Worm (Caenorhabditis elegans) whole organism, L4 larva: ENCODE measurements around the gene srw-136.

Experiments
- R02D3.7 ChIP-seq: fragments of 150-350 bp; sonication (generic microtip); optimal IDR thresholded peaks from 3 replicates; lab custom pipeline; 2014; ENCODE audit warnings: missing biosample characterization, missing genetic modification characterization
- T20F7.1 ChIP-seq: fragments of 200-800 bp; sonication (Bioruptor generic); optimal IDR thresholded peaks from 2 replicates; lab custom pipeline; 2018; ENCODE audit warnings: mild to moderate bottlenecking, missing genetic modification characterization, missing compliant biosample characterization
- Y105C5A.15 ChIP-seq: fragments of 200-800 bp; sonication (Bioruptor generic); IDR thresholded peaks from 2 replicates; pipeline ENCODE4 v1.3.6; 2022; ENCODE audit warnings: missing genetic modification characterization, missing compliant biosample characterization
- Y5F2A.4 ChIP-seq: fragments of 200-800 bp; sonication (Bioruptor generic); optimal IDR thresholded peaks from 2 replicates; lab custom pipeline; 2018; ENCODE audit warnings: mild to moderate bottlenecking, missing genetic modification characterization, missing compliant biosample characterization
- arid-1 ChIP-seq: fragments of 200-800 bp; sonication (Bioruptor generic); conservative IDR thresholded peaks from 2 replicates; pipeline ENCODE4 v1.3.6; 2022; ENCODE audit warnings: missing genetic modification reagents, missing genetic modification characterization, missing compliant biosample characterization
- attf-4 ChIP-seq: sonication (generic microtip); optimal IDR thresholded peaks from 3 replicates; lab custom pipeline; 2017; ENCODE audit warnings: missing biosample characterization, missing genetic modification characterization
- ceh-28 ChIP-seq: fragments of 150-350 bp; optimal IDR thresholded peaks from 2 replicates; lab custom pipeline; 2014; ENCODE audit warnings: missing biosample characterization, missing genetic modification reagents, missing genetic modification characterization
- ceh-44 ChIP-seq: fragments of 200-800 bp; sonication (Bioruptor generic); IDR thresholded peaks from 2 replicates; pipeline ENCODE4 v1.3.6; 2022; ENCODE audit warnings: missing genetic modification reagents, missing genetic modification characterization, missing compliant biosample characterization
- ceh-82 ChIP-seq: sonication (generic microtip); optimal IDR thresholded peaks from 2 replicates; lab custom pipeline; 2017; ENCODE audit warnings: missing biosample characterization, missing genetic modification characterization
- daf-8 ChIP-seq: fragments of 200-800 bp; sonication (Bioruptor generic); IDR thresholded peaks from 2 replicates; pipeline ENCODE4 v1.3.6; 2022; ENCODE audit warnings: missing genetic modification characterization, missing compliant biosample characterization
- dmd-9 ChIP-seq: fragments of 200-800 bp; sonication (Bioruptor generic); IDR thresholded peaks from 2 replicates; pipeline ENCODE4 v1.3.6; 2022; ENCODE audit warnings: missing genetic modification reagents, missing genetic modification characterization, missing compliant biosample characterization
- dpl-1 ChIP-seq: fragments of 150-350 bp; optimal IDR thresholded peaks from 2 replicates; lab custom pipeline; 2014; ENCODE audit warnings: missing biosample characterization, missing genetic modification reagents, missing genetic modification characterization
- duxl-1 ChIP-seq: sonication (generic microtip); optimal IDR thresholded peaks from 2 replicates; lab custom pipeline; 2016; ENCODE audit warnings: mild to moderate bottlenecking, missing genetic modification characterization, moderate library complexity, missing compliant biosample characterization; ENCODE audit not compliant: poor library complexity
- egl-27 ChIP-seq: sonication (generic microtip); optimal IDR thresholded peaks from 3 replicates; lab custom pipeline; 2017; ENCODE audit warnings: missing biosample characterization, missing genetic modification reagents, missing genetic modification characterization
- egl-43 ChIP-seq: fragments of 200-800 bp; sonication (Bioruptor generic); IDR thresholded peaks from 2 replicates; pipeline ENCODE4 v1.3.6; 2022; ENCODE audit warnings: missing genetic modification reagents, missing genetic modification characterization, missing compliant biosample characterization
- gei-8 ChIP-seq: fragments of 200-800 bp; sonication (Bioruptor generic); optimal IDR thresholded peaks from 2 replicates; lab custom pipeline; 2018; ENCODE audit warnings: mild to moderate bottlenecking, missing genetic modification characterization, missing compliant biosample characterization
- hif-1 ChIP-seq, 2 experiments: sonication (generic microtip); optimal IDR thresholded peaks; 2 replicates each; lab custom pipeline; 2016 to 2017; ENCODE audit warnings: missing compliant biosample characterization in 2 of 2, missing genetic modification characterization in 2 of 2, missing genetic modification reagents in 2 of 2, missing genotype in 2 of 2, mild to moderate bottlenecking in 1 of 2
- lin-29 ChIP-seq: fragments of 200-800 bp; sonication (Bioruptor generic); IDR thresholded peaks from 2 replicates; pipeline ENCODE4 v1.3.6; 2022; ENCODE audit warnings: missing genetic modification reagents, missing genetic modification characterization, missing compliant biosample characterization
- lin-38 ChIP-seq: fragments of 200-800 bp; sonication (Bioruptor generic); IDR thresholded peaks from 2 replicates; pipeline ENCODE4 v1.3.6; 2022; ENCODE audit warnings: missing genetic modification reagents, missing genetic modification characterization, missing compliant biosample characterization
- madf-5 ChIP-seq, 2 experiments: fragments of 200-800 bp; sonication (Bioruptor generic); IDR thresholded peaks; 2 replicates each; pipeline ENCODE4 v1.3.6; 2022; ENCODE audit warnings: missing compliant biosample characterization in 2 of 2, missing genetic modification characterization in 2 of 2
- mep-1 ChIP-seq: fragments of 150-350 bp; sonication (generic microtip); optimal IDR thresholded peaks from 3 replicates; lab custom pipeline; 2014; ENCODE audit warnings: missing biosample characterization, missing genetic modification characterization
- mes-2 ChIP-seq: sonication (generic microtip); optimal IDR thresholded peaks from 2 replicates; lab custom pipeline; 2016; ENCODE audit warnings: missing genotype, mild to moderate bottlenecking, missing genetic modification characterization, missing compliant biosample characterization; ENCODE audit not compliant: poor library complexity, severe bottlenecking
- mxl-2 ChIP-seq: fragments of 200-800 bp; sonication (Bioruptor generic); conservative IDR thresholded peaks from 2 replicates; pipeline ENCODE4 v1.3.6; 2022; ENCODE audit warnings: missing genetic modification reagents, missing genetic modification characterization, missing compliant biosample characterization
- mxl-3 ChIP-seq: fragments of 200-800 bp; sonication (Bioruptor generic); optimal IDR thresholded peaks from 2 replicates; lab custom pipeline; 2018; ENCODE audit warnings: mild to moderate bottlenecking, missing genetic modification characterization, missing compliant biosample characterization
- nhr-10 ChIP-seq: fragments of 150-350 bp; optimal IDR thresholded peaks from 2 replicates; lab custom pipeline; 2014; ENCODE audit warnings: missing biosample characterization, missing genetic modification characterization
- nhr-11 ChIP-seq: fragments of 150-350 bp; optimal IDR thresholded peaks from 2 replicates; lab custom pipeline; 2014; ENCODE audit warnings: missing biosample characterization, missing genetic modification characterization
- nhr-42 ChIP-seq: fragments of 200-800 bp; sonication (Bioruptor generic); IDR thresholded peaks from 2 replicates; pipeline ENCODE4 v1.3.6; 2022; ENCODE audit warnings: missing genetic modification characterization, missing compliant biosample characterization
- nhr-48 ChIP-seq: sonication (generic microtip); optimal IDR thresholded peaks from 2 replicates; lab custom pipeline; 2016; ENCODE audit warnings: mild to moderate bottlenecking, missing genetic modification characterization, missing compliant biosample characterization
- nhr-76 ChIP-seq: fragments of 150-350 bp; optimal IDR thresholded peaks from 2 replicates; lab custom pipeline; 2014; ENCODE audit warnings: missing biosample characterization, missing genetic modification characterization
- saeg-2 ChIP-seq: fragments of 200-800 bp; sonication (Bioruptor generic); IDR thresholded peaks from 2 replicates; pipeline ENCODE4 v1.3.6; 2022; ENCODE audit warnings: missing genetic modification reagents, missing genetic modification characterization, missing compliant biosample characterization
- spr-3 ChIP-seq: fragments of 200-800 bp; sonication (Bioruptor generic); optimal IDR thresholded peaks from 2 replicates; lab custom pipeline; 2018; ENCODE audit warnings: mild to moderate bottlenecking, missing genetic modification characterization, missing compliant biosample characterization
- unc-62 ChIP-seq, 3 experiments: fragments of 150-350 bp in 1 of 3; sonication (generic microtip); optimal IDR thresholded peaks in 2 of 3; peaks in 1 of 3; 1 replicate in 1 of 3; 2 replicates in 2 of 3; lab custom pipeline; 2014 to 2017; ENCODE audit warnings: missing biosample characterization in 3 of 3, missing genetic modification characterization in 3 of 3, missing genetic modification reagents in 3 of 3, missing genotype in 1 of 3

The srw-136 gene

DNA sequence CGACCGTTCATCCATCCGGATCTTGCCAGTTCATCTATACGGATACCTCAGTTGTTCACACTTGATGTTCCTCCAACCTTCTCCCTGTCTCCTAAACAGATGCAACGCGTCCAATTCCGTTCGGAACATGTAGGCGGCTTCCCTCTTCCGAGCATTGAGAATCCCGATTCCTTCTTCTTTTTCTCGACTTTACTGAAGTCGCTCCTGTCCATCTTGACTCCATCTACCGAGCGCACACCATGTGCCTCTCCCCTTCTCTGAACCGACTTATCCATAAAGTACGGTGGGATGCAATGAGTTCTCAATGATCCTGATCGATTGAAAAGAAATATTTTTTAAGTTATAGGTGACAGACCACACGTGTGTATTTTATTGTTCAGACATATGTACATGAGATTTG is 18.3 kb downstream of the srw-136 start:
- peak in 1 of 2 experiments; percentile 97 for TF ChIP-seq unc-62 (GFP tag; optimal IDR thresholded peaks at IDR 0.05 in 1 of 2; lab: Kevin White, UChicago)
- TF ChIP-seq unc-62 (tag; optimal IDR thresholded peaks at IDR 0.05; lab: Kevin White, UChicago) = no peak
- TF ChIP-seq nhr-76 (tag; lab: Kevin White, UChicago) = no peak

DNA sequence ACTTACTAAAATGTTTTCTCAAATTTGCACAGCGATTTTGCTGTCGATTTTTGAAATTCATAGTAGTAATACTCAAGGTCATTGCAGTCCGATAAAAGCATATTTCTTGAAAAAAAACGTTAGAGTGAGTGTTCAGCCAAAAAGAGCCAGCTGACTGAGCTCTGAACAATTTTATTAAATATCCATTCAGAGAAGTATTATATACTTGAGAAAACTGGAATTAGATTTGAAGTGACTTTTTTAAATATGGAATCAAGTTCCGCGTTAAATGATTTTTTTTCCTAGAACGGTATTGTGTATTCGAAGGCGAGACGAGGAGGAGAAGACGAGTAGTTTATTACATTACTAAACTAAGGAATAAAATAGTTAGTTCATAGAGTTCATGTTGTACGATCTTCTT is 18.9 kb downstream of the srw-136 start, which contains the start of gene srw-121:
Gene srw-121, minus strand, starts transcription at position 101 of the 400 bp plus-strand sequence.
- TF ChIP-seq nhr-48 (tag; lab: Kevin White, UChicago) (no peak), ceh-28 (no peak), daf-8 (GFP tag; lab: Robert Waterston, UW) (no peak), saeg-2 (GFP tag; lab: Robert Waterston, UW) (no peak), spr-3 (GFP tag; lab: Kevin White, UChicago) (no peak), ceh-44 (GFP tag; lab: Robert Waterston, UW) (no peak), lin-29 (GFP tag; lab: Robert Waterston, UW) (no peak), nhr-11 (tag; lab: Kevin White, UChicago) (no peak), T20F7.1 (no peak), duxl-1 (tag; lab: Kevin White, UChicago) (no peak)

DNA sequence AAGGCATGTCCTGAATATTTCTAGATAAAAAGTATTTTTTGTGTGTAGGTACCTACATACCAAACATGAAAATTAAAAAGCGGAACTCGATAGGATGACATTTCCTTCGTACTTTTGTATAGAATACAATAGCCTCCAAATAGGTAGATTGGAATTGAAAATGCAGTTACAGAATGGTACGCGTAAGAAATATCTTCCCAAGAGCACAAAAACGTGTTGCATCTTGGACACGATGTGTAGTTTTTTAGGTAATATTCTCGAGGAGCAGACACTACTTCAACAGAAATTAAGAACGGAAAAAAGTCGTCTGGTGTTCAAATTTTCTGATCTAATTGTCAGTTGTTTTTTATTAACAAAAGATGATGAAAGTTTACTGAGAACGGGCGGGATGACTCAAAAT is 23.0 kb downstream of the srw-136 start, which contains the start of gene srh-85:
Gene srh-85, minus strand, starts transcription at position 101 of the 400 bp plus-strand sequence.
- TF ChIP-seq gei-8 (GFP tag; lab: Kevin White, UChicago) (no peak), mep-1 (tag; lab: Kevin White, UChicago) (no peak), dpl-1 (no peak)
- TF ChIP-seq, all 104 proteins: peak for 0

DNA sequence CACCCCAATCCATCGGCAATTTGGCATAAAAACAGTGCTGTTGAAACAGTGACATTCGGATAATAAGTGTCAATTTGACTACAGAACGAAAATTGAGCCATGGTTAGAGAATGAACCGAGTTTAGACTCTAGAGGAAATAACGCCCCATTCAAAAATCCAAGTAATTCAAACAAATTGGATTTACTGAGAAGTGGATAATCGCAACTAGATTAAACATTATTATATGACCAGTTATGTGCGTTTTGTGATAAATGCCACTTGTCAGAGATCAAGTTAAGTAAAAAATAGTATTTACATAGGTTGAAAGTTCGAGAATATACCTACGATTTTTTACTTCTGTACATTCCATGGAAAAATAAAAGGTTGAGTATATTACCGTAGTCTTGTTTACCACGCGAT is 25.1 kb downstream of the srw-136 start, which contains the start of gene srw-139:
Gene srw-139, minus strand, starts transcription at position 101 of the 400 bp plus-strand sequence.
- TF ChIP-seq dmd-9 = no peak
- TF ChIP-seq lin-38 (GFP tag; lab: Robert Waterston, UW) = no peak
- TF ChIP-seq mes-2 (tag; lab: Kevin White, UChicago) = no peak
- TF ChIP-seq mxl-3 (GFP tag; lab: Kevin White, UChicago) = no peak
- TF ChIP-seq nhr-42 = no peak
- TF ChIP-seq nhr-76 (tag; lab: Kevin White, UChicago) = no peak
- no peak for TF ChIP-seq hif-1 (tag; optimal IDR thresholded peaks at IDR 0.05; lab: Kevin White, UChicago)
- no peak for TF ChIP-seq lin-29 (GFP tag; lab: Robert Waterston, UW)
- no peak for TF ChIP-seq egl-43 (GFP tag; lab: Robert Waterston, UW)
- no peak for TF ChIP-seq madf-5 (GFP tag; IDR thresholded peaks at IDR 0.05; lab: Robert Waterston, UW)
- TF ChIP-seq Y105C5A.15 (GFP tag; lab: Robert Waterston, UW) = no peak
- no peak for TF ChIP-seq arid-1 (GFP tag; lab: Robert Waterston, UW)
- TF ChIP-seq T20F7.1 = no peak
- TF ChIP-seq ceh-82 (tag; lab: Kevin White, UChicago) = no peak
- TF ChIP-seq R02D3.7 (tag; lab: Kevin White, UChicago) = no peak
- no peak for TF ChIP-seq Y5F2A.4 (GFP tag; lab: Kevin White, UChicago)
- TF ChIP-seq spr-3 (GFP tag; lab: Kevin White, UChicago) = no peak
- TF ChIP-seq attf-4 (tag; lab: Kevin White, UChicago) = no peak
- TF ChIP-seq nhr-10 (tag; lab: Kevin White, UChicago) = no peak

DNA sequence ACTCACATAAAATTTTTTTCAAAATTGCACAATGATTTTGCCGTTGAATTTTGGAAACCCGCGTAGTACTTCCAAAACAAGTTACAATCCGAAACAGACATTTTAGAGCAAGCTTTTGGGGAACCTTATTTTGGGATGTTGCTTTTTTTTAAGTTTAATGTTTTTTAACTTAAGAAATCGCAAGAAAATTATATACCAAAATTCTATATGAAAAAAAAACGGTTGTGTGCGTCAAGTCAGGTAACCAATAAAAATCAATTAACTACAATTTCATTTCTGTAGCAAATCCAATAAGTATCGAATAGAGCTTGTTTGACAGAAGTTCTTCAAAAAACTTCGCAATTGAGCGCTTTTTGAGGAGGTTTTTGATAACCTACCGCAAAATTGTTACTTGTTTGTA is 27.0 kb downstream of the srw-136 start, which contains the start of gene srw-117:
Gene srw-117, minus strand, starts transcription at position 101 of the 400 bp plus-strand sequence.
- no peak for TF ChIP-seq mxl-2 (GFP tag; lab: Robert Waterston, UW)
- no peak for TF ChIP-seq egl-27
- TF ChIP-seq unc-62 (GFP tag; optimal IDR thresholded peaks at IDR 0.05 in 1 of 2; lab: Kevin White, UChicago) = peak in 1 of 2 experiments; percentile 15
- TF ChIP-seq unc-62 (tag; optimal IDR thresholded peaks at IDR 0.05; lab: Kevin White, UChicago) = no peak
